Worm (Caenorhabditis elegans) whole organism, young adult: ENCODE results near the gene F48F7.3.
"Not testable (repeated sequence)": the region's sequence is repeated elsewhere in the genome, so short reads cannot be mapped to it uniquely, and the experiment has no call there.

Experiments used
- K12H6.12 ChIP-seq: fragments of 200-800 bp; sonication (Bioruptor generic); optimal IDR thresholded peaks from 2 replicates; lab custom pipeline; 2018; ENCODE audit warnings: mild to moderate bottlenecking, missing genetic modification characterization, missing compliant biosample characterization
- athp-1 ChIP-seq: sonication (generic microtip); optimal IDR thresholded peaks from 2 replicates; lab custom pipeline; 2017; ENCODE audit warnings: mild to moderate bottlenecking, missing genetic modification characterization, missing compliant biosample characterization
- efl-1 ChIP-seq: fragments of 150-350 bp; optimal IDR thresholded peaks from 2 replicates; lab custom pipeline; 2014; ENCODE audit warnings: missing biosample characterization, missing genetic modification reagents, missing genetic modification characterization
- lir-1 ChIP-seq: fragments of 200-800 bp; sonication (Bioruptor generic); conservative IDR thresholded peaks from 2 replicates; pipeline ENCODE4 v1.3.6; 2022; ENCODE audit warnings: missing genetic modification reagents, missing genetic modification characterization, missing compliant biosample characterization
- lsl-1 ChIP-seq: fragments of 200-800 bp; sonication (Bioruptor generic); optimal IDR thresholded peaks from 2 replicates; lab custom pipeline; 2018; ENCODE audit warnings: mild to moderate bottlenecking, missing genetic modification characterization, moderate library complexity, missing compliant biosample characterization
- zim-3 ChIP-seq: sonication (generic microtip); optimal IDR thresholded peaks from 2 replicates; lab custom pipeline; 2017; ENCODE audit warnings: mild to moderate bottlenecking, missing genetic modification characterization, moderate library complexity, missing compliant biosample characterization

DNA sequence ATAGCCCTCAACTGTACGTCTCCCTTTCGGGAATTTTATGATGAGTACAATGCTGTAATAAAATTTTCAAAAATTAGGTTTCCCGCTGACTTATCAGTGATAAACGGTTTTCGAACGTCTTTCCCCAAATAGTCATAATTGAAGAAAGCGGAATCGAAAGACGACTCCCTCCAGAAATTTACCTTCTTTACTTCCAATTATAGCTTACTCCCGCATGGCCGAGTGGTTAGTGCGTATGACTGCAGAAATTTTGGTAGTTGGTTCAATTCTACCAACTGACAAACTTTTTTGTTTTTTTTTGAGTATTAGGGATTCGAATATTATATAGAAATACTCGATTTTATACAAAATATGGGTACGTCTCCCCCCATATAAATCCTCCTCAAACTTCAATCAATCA lies 9.8 kb downstream of the F48F7.3 start:
- not testable (repeated sequence) for TF ChIP-seq efl-1; zim-3 (tag; lab: Kevin White, UChicago); athp-1; lsl-1 (GFP tag; lab: Kevin White, UChicago); K12H6.12 (tag; lab: Kevin White, UChicago); lir-1 (GFP tag; lab: Robert Waterston, UW)
